Fruit fly (Drosophila melanogaster) whole organism, embryonic: ENCODE measurements around the gene mrva.

Source experiments
- Asciz ChIP-seq: fragments of 200-800 bp; sonication (Bioruptor generic); optimal IDR thresholded peaks from 2 replicates; lab custom pipeline; 2017; ENCODE audit warnings: missing biosample characterization, mild to moderate bottlenecking, missing genetic modification characterization, missing genetic modification reagents
- BtbVII ChIP-seq: fragments of 200-800 bp; sonication (Bioruptor generic); optimal IDR thresholded peaks from 3 replicates; lab custom pipeline; 2017; ENCODE audit warnings: missing biosample characterization, mild to moderate bottlenecking, missing genetic modification characterization
- CG11093 ChIP-seq: fragments of 200-800 bp; sonication (Bioruptor generic); IDR thresholded peaks from 3 replicates; pipeline ENCODE4 v1.3.6; 2022; ENCODE audit warnings: missing biosample characterization, missing genetic modification characterization
- CG11696 ChIP-seq: fragments of 200-800 bp; sonication (Bioruptor generic); IDR thresholded peaks from 2 replicates; pipeline ENCODE4 v1.3.6; 2022; ENCODE audit warnings: missing biosample characterization, missing genetic modification characterization
- CG12071 ChIP-seq: fragments of 200-800 bp; sonication (Bioruptor generic); optimal IDR thresholded peaks from 3 replicates; lab custom pipeline; 2018; ENCODE audit warnings: missing biosample characterization, mild to moderate bottlenecking, missing genetic modification characterization
- CG1233 ChIP-seq: fragments of 200-800 bp; sonication (Bioruptor generic); optimal IDR thresholded peaks from 4 replicates; lab custom pipeline; 2018; ENCODE audit warnings: missing biosample characterization, mild to moderate bottlenecking, missing genetic modification characterization
- CG13123 ChIP-seq: fragments of 200-800 bp; sonication (Bioruptor generic); optimal IDR thresholded peaks from 2 replicates; lab custom pipeline; 2016; ENCODE audit warnings: missing biosample characterization, missing genetic modification characterization
- CG13287 ChIP-seq: fragments of 200-800 bp; sonication (Bioruptor generic); IDR thresholded peaks from 2 replicates; pipeline ENCODE4 v1.3.6; 2022; ENCODE audit warnings: missing biosample characterization, missing genetic modification characterization; ENCODE audit not compliant: partially characterized antibody
- CG15073 ChIP-seq: fragments of 200-800 bp; sonication (Bioruptor generic); optimal IDR thresholded peaks from 2 replicates; lab custom pipeline; 2016; ENCODE audit warnings: missing biosample characterization, missing genetic modification characterization
- CG15479 ChIP-seq: fragments of 200-800 bp; sonication (Bioruptor generic); optimal IDR thresholded peaks from 3 replicates; lab custom pipeline; 2019; ENCODE audit warnings: missing biosample characterization, mild to moderate bottlenecking, missing genetic modification characterization, moderate library complexity
- CG1647 ChIP-seq: fragments of 200-800 bp; sonication (Bioruptor generic); optimal IDR thresholded peaks from 3 replicates; lab custom pipeline; 2016; ENCODE audit warnings: missing biosample characterization, missing genetic modification characterization
- CG17912 ChIP-seq: fragments of 200-800 bp; sonication (Bioruptor generic); optimal IDR thresholded peaks from 2 replicates; lab custom pipeline; 2018; ENCODE audit warnings: missing biosample characterization, mild to moderate bottlenecking, missing genetic modification characterization
- CG1792 ChIP-seq: fragments of 200-800 bp; sonication (Bioruptor generic); optimal IDR thresholded peaks from 2 replicates; lab custom pipeline; 2016; ENCODE audit warnings: missing biosample characterization, missing genetic modification characterization
- CG2199 ChIP-seq: fragments of 200-800 bp; sonication (Bioruptor generic); IDR thresholded peaks from 3 replicates; pipeline ENCODE4 v1.3.6; 2022; ENCODE audit warnings: missing biosample characterization, missing genetic modification characterization
- CG33213 ChIP-seq: fragments of 200-800 bp; sonication (Bioruptor generic); optimal IDR thresholded peaks from 3 replicates; lab custom pipeline; 2016; ENCODE audit warnings: missing biosample characterization, missing genetic modification characterization
- CG3407 ChIP-seq: fragments of 200-800 bp; sonication (Bioruptor generic); optimal IDR thresholded peaks from 2 replicates; lab custom pipeline; 2018; ENCODE audit warnings: missing biosample characterization, mild to moderate bottlenecking, missing genetic modification characterization
- CG3838 ChIP-seq: fragments of 200-800 bp; sonication (Bioruptor generic); optimal IDR thresholded peaks from 3 replicates; lab custom pipeline; 2016; ENCODE audit warnings: missing biosample characterization, missing genetic modification characterization
- CG7839 ChIP-seq: fragments of 200-800 bp; sonication (Bioruptor generic); optimal IDR thresholded peaks from 3 replicates; lab custom pipeline; 2018; ENCODE audit warnings: missing biosample characterization, mild to moderate bottlenecking, missing genetic modification characterization, moderate library complexity
- CG8281 ChIP-seq: fragments of 200-800 bp; sonication (Bioruptor generic); optimal IDR thresholded peaks from 2 replicates; lab custom pipeline; 2018; ENCODE audit warnings: missing biosample characterization, mild to moderate bottlenecking, missing genetic modification characterization, moderate library complexity
- CG9727 ChIP-seq: fragments of 200-800 bp; sonication (Bioruptor generic); optimal IDR thresholded peaks from 3 replicates; lab custom pipeline; 2017; ENCODE audit warnings: missing biosample characterization, mild to moderate bottlenecking, missing genetic modification characterization
- Chrac-16 ChIP-seq: fragments of 200-800 bp; sonication (Bioruptor generic); optimal IDR thresholded peaks from 3 replicates; lab custom pipeline; 2016; ENCODE audit warnings: missing biosample characterization, missing genetic modification characterization
- D ChIP-seq, 2 experiments: fragments of 200-800 bp in 1 of 2; fragments of >200 bp in 1 of 2; sonication (Bioruptor generic) in 1 of 2; optimal IDR thresholded peaks; 2 replicates in 1 of 2; 3 replicates in 1 of 2; lab custom pipeline; 2017; ENCODE audit warnings: mild to moderate bottlenecking in 1 of 2, missing biosample characterization in 1 of 2, missing genetic modification characterization in 1 of 2, missing genetic modification reagents in 1 of 2
- Eip74EF ChIP-seq, 2 experiments: fragments of 200-800 bp in 1 of 2; fragments of >200 bp in 1 of 2; sonication (Bioruptor generic) in 1 of 2; optimal IDR thresholded peaks; 2 replicates each; lab custom pipeline; 2017 to 2019; ENCODE audit warnings: missing biosample characterization in 2 of 2, missing genetic modification characterization in 2 of 2, mild to moderate bottlenecking in 1 of 2, moderate library complexity in 1 of 2
- Gug ChIP-seq: fragments of 200-800 bp; sonication (Bioruptor generic); IDR thresholded peaks from 4 replicates; pipeline ENCODE4 v1.3.6; 2022; ENCODE audit warnings: missing biosample characterization, missing genetic modification characterization
- HLH3B ChIP-seq: fragments of 200-800 bp; sonication (Bioruptor generic); IDR thresholded peaks from 2 replicates; pipeline ENCODE4 v1.3.6; 2022; ENCODE audit warnings: missing biosample characterization, missing genetic modification characterization
- MTF-1 ChIP-seq: fragments of 200-800 bp; sonication (Bioruptor generic); optimal IDR thresholded peaks from 2 replicates; lab custom pipeline; 2018; ENCODE audit warnings: missing biosample characterization, mild to moderate bottlenecking, missing genetic modification characterization, borderline replicate concordance
- NFAT ChIP-seq: fragments of 200-800 bp; sonication (Bioruptor generic); IDR thresholded peaks from 2 replicates; pipeline ENCODE4 v1.3.6; 2022; ENCODE audit warnings: missing biosample characterization, missing genetic modification characterization
- Nf-YB ChIP-seq: fragments of 200-800 bp; sonication (Bioruptor generic); optimal IDR thresholded peaks from 3 replicates; lab custom pipeline; 2019; ENCODE audit warnings: missing biosample characterization, mild to moderate bottlenecking, missing genetic modification characterization, moderate library complexity
- Oaz ChIP-seq: fragments of 200-800 bp; sonication (Bioruptor generic); IDR thresholded peaks from 2 replicates; pipeline ENCODE4 v1.3.6; 2022; ENCODE audit warnings: missing biosample characterization, missing genetic modification characterization
- PHDP ChIP-seq: fragments of 200-800 bp; sonication (Bioruptor generic); optimal IDR thresholded peaks from 3 replicates; lab custom pipeline; 2018; ENCODE audit warnings: missing biosample characterization, mild to moderate bottlenecking, missing genetic modification characterization, moderate library complexity
- Pdp1 ChIP-seq, 2 experiments: fragments of 200-800 bp; sonication (Bioruptor generic); optimal IDR thresholded peaks; 3 replicates each; lab custom pipeline; 2016; ENCODE audit warnings: missing biosample characterization in 2 of 2, missing genetic modification characterization in 2 of 2, mild to moderate bottlenecking in 1 of 2, moderate library complexity in 1 of 2
- Trl ChIP-seq, 3 experiments: fragments of >200 bp in 2 of 3; fragments of 200-800 bp in 1 of 3; sonication (Bioruptor generic) in 1 of 3; optimal IDR thresholded peaks; 2 replicates in 1 of 3; 3 replicates in 2 of 3; lab custom pipeline; 2016 to 2017; ENCODE audit warnings: missing biosample characterization in 1 of 3, missing genetic modification characterization in 1 of 3
- al ChIP-seq: fragments of 200-800 bp; sonication (Bioruptor generic); IDR thresholded peaks from 2 replicates; pipeline ENCODE4 v1.3.6; 2022; ENCODE audit warnings: missing biosample characterization, missing genetic modification characterization
- az2 ChIP-seq: fragments of 200-800 bp; sonication (Bioruptor generic); optimal IDR thresholded peaks from 3 replicates; lab custom pipeline; 2016; ENCODE audit warnings: missing biosample characterization, missing genetic modification characterization
- bbx ChIP-seq: fragments of 200-800 bp; sonication (Bioruptor generic); IDR thresholded peaks from 2 replicates; pipeline ENCODE4 v1.3.6; 2022; ENCODE audit warnings: missing biosample characterization, missing genetic modification characterization; ENCODE audit not compliant: partially characterized antibody
- chinmo ChIP-seq: fragments of 200-800 bp; sonication (Bioruptor generic); IDR thresholded peaks from 4 replicates; pipeline ENCODE4 v1.3.6; 2022; ENCODE audit warnings: missing biosample characterization, missing genetic modification characterization; ENCODE audit not compliant: partially characterized antibody
- crc ChIP-seq: fragments of 200-800 bp; sonication (Bioruptor generic); optimal IDR thresholded peaks from 2 replicates; lab custom pipeline; 2016; ENCODE audit warnings: missing biosample characterization, missing genetic modification characterization
- dmrt99B ChIP-seq: fragments of 200-800 bp; sonication (Bioruptor generic); optimal IDR thresholded peaks from 2 replicates; lab custom pipeline; 2018; ENCODE audit warnings: missing biosample characterization, mild to moderate bottlenecking, missing genetic modification characterization, moderate library complexity
- grau ChIP-seq: fragments of 200-800 bp; optimal IDR thresholded peaks from 3 replicates; lab custom pipeline; 2019; ENCODE audit warnings: missing biosample characterization, mild to moderate bottlenecking, missing genetic modification characterization, moderate library complexity
- gsb ChIP-seq: fragments of 200-800 bp; sonication (Bioruptor generic); IDR thresholded peaks from 2 replicates; pipeline ENCODE4 v1.3.6; 2022; ENCODE audit warnings: missing biosample characterization, missing genetic modification characterization
- ham ChIP-seq: fragments of 200-800 bp; sonication (Bioruptor generic); IDR thresholded peaks from 2 replicates; pipeline ENCODE4 v1.3.6; 2022; ENCODE audit warnings: missing biosample characterization, missing genetic modification characterization
- jumu ChIP-seq: fragments of 200-800 bp; sonication (Bioruptor generic); optimal IDR thresholded peaks from 3 replicates; lab custom pipeline; 2016; ENCODE audit warnings: missing biosample characterization, missing genetic modification characterization
- lov ChIP-seq, 2 experiments: fragments of 200-800 bp in 1 of 2; fragments of >200 bp in 1 of 2; sonication (Bioruptor generic) in 1 of 2; IDR thresholded peaks in 1 of 2; optimal IDR thresholded peaks in 1 of 2; 2 replicates in 1 of 2; 3 replicates in 1 of 2; pipeline versions ENCODE4 v1.3.6 to Lab custom; 2017 to 2022; ENCODE audit warnings: missing biosample characterization in 1 of 2, missing genetic modification characterization in 1 of 2
- sim ChIP-seq: fragments of 200-800 bp; sonication (Bioruptor generic); IDR thresholded peaks from 2 replicates; pipeline ENCODE4 v1.3.6; 2022; ENCODE audit warnings: missing biosample characterization, missing genetic modification characterization
- sima ChIP-seq: fragments of 200-800 bp; sonication (Bioruptor generic); optimal IDR thresholded peaks from 2 replicates; lab custom pipeline; 2016; ENCODE audit warnings: missing biosample characterization, missing genetic modification characterization
- sr ChIP-seq: fragments of 200-800 bp; sonication (Bioruptor generic); IDR thresholded peaks from 3 replicates; pipeline ENCODE4 v1.3.6; 2022; ENCODE audit warnings: missing biosample characterization, missing genetic modification characterization
- unpg ChIP-seq: fragments of 200-800 bp; sonication (Bioruptor generic); optimal IDR thresholded peaks from 3 replicates; lab custom pipeline; 2018; ENCODE audit warnings: missing biosample characterization, mild to moderate bottlenecking, missing genetic modification characterization, moderate library complexity

Gene mrva

DNA sequence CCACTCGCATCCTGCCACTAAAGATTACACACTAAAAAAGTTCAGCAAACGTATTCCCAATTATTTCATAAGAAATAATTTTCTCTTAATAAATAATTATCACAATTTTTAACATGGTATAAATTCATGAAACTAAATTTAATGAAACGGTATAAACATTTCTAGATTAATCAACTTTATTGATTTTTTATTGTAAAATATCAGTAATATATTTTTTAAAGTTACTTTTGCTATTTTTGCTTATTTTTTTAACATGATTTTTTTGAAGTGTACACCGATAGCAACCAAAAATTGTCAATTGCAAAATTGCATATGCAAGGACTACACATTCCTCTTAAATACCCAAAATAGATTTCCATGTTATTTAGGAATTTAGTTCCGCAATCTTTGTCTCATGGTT is 14.5 kb downstream of the mrva start (continued):
- TF ChIP-seq bbx (GFP tag; lab: Robert Waterston, UW) (no peak), CG33213 (no peak), CG8281 (tag; lab: Kevin White, UChicago) (no peak), Gug (GFP tag; lab: Robert Waterston, UW) (no peak), CG3407 (no peak), CG11696 (GFP tag; lab: Robert Waterston, UW) (no peak), Pdp1 (GFP tag; optimal IDR thresholded peaks at IDR 0.05; lab: Kevin White, UChicago) (no peak), jumu (GFP tag; lab: Kevin White, UChicago) (no peak), CG13287 (GFP tag; lab: Robert Waterston, UW) (no peak), CG15073 (no peak), CG1792 (GFP tag; lab: Kevin White, UChicago) (no peak), al (no peak), Chrac-16 (GFP tag; lab: Kevin White, UChicago) (no peak), HLH3B (GFP tag; lab: Robert Waterston, UW) (no peak), CG15479 (no peak), CG12071 (GFP tag; lab: Kevin White, UChicago) (no peak), sr (GFP tag; lab: Robert Waterston, UW) (no peak), D (optimal IDR thresholded peaks at IDR 0.05; lab: Kevin White, UChicago) (no peak), D (GFP tag; optimal IDR thresholded peaks at IDR 0.05; lab: Kevin White, UChicago) (no peak), sim (GFP tag; lab: Robert Waterston, UW) (no peak), CG2199 (GFP tag; lab: Robert Waterston, UW) (no peak), CG1647 (GFP tag; lab: Kevin White, UChicago) (no peak), lov (optimal IDR thresholded peaks at IDR 0.05; lab: Kevin White, UChicago) (no peak), lov (GFP tag; IDR thresholded peaks at IDR 0.05; lab: Robert Waterston, UW) (no peak), dmrt99B (peak; percentile 45), PHDP (no peak), Asciz (GFP tag; lab: Kevin White, UChicago) (no peak), Nf-YB (GFP tag; lab: Kevin White, UChicago) (no peak), CG1233 (GFP tag; lab: Kevin White, UChicago) (no peak), sima (no peak), CG7839 (tag; lab: Kevin White, UChicago) (peak; percentile 34), NFAT (no peak), Eip74EF (GFP tag; optimal IDR thresholded peaks at IDR 0.05; lab: Kevin White, UChicago) (no peak), az2 (GFP tag; lab: Kevin White, UChicago) (no peak), gsb (no peak), CG11093 (GFP tag; lab: Robert Waterston, UW) (no peak), crc (no peak), CG17912 (GFP tag; lab: Kevin White, UChicago) (no peak), CG3838 (no peak), Trl (optimal IDR thresholded peaks at IDR 0.05; lab: Kevin White, UChicago) (no peak), Trl (GFP tag; optimal IDR thresholded peaks at IDR 0.05; lab: Kevin White, UChicago) (no peak), CG13123 (GFP tag; lab: Kevin White, UChicago) (no peak), BtbVII (GFP tag; lab: Kevin White, UChicago) (no peak), CG9727 (GFP tag; lab: Kevin White, UChicago) (peak; percentile 17), unpg (GFP tag; lab: Kevin White, UChicago) (no peak), ham (GFP tag; lab: Robert Waterston, UW) (no peak), MTF-1 (GFP tag; lab: Kevin White, UChicago) (no peak), chinmo (GFP tag; lab: Robert Waterston, UW) (no peak), grau (tag; lab: Kevin White, UChicago) (peak; percentile 4), Oaz (no peak)
